Fruit fly (Drosophila melanogaster) whole organism, wandering third instar larva: ENCODE data around the gene Iyd.

Experiments used
- Abd-B ChIP-seq: fragments of >200 bp; optimal IDR thresholded peaks from 2 replicates; lab custom pipeline; 2017; ENCODE audit warnings: missing biosample characterization, missing genetic modification characterization
- CrebA ChIP-seq: fragments of 200-800 bp; sonication (Bioruptor generic); optimal IDR thresholded peaks from 2 replicates; lab custom pipeline; 2016; ENCODE audit warnings: missing biosample characterization, mild to moderate bottlenecking, missing genetic modification characterization, borderline replicate concordance
- GATAd ChIP-seq: sonication (Bioruptor generic); optimal IDR thresholded peaks from 2 replicates; lab custom pipeline; 2016; ENCODE audit warnings: missing biosample characterization, missing genetic modification characterization
- Hr83 ChIP-seq: fragments of 200-300 bp; sonication (Bioruptor generic); optimal IDR thresholded peaks from 2 replicates; lab custom pipeline; 2016; ENCODE audit warnings: missing biosample characterization, mild to moderate bottlenecking, missing genetic modification characterization, moderate library complexity; ENCODE audit not compliant: poor library complexity, severe bottlenecking
- Myc ChIP-seq: fragments of >200 bp; optimal IDR thresholded peaks from 2 replicates; lab custom pipeline; 2017
- OdsH ChIP-seq: fragments of 200-800 bp; sonication (Bioruptor generic); optimal IDR thresholded peaks from 2 replicates; lab custom pipeline; 2016; ENCODE audit warnings: missing biosample characterization, mild to moderate bottlenecking, missing genetic modification characterization
- brk ChIP-seq: fragments of 200-800 bp; sonication (Bioruptor generic); optimal IDR thresholded peaks from 2 replicates; lab custom pipeline; 2016; ENCODE audit warnings: missing biosample characterization, mild to moderate bottlenecking, missing genetic modification characterization
- pan ChIP-seq: fragments of >200 bp; optimal IDR thresholded peaks from 2 replicates; lab custom pipeline; 2017
- psq ChIP-seq: fragments of 200-800 bp; sonication (Bioruptor generic); optimal IDR thresholded peaks from 3 replicates; lab custom pipeline; 2017; ENCODE audit warnings: missing biosample characterization, mild to moderate bottlenecking, missing genetic modification characterization, moderate library complexity
- rgr ChIP-seq: fragments of 200-800 bp; sonication (Bioruptor generic); optimal IDR thresholded peaks from 3 replicates; lab custom pipeline; 2016; ENCODE audit warnings: missing biosample characterization, mild to moderate bottlenecking, missing genetic modification characterization
- woc ChIP-seq: sonication (Bioruptor generic); optimal IDR thresholded peaks from 2 replicates; lab custom pipeline; 2016; ENCODE audit warnings: missing biosample characterization, mild to moderate bottlenecking, missing genetic modification characterization

- no peak for TF ChIP-seq psq (GFP tag; lab: Kevin White, UChicago)
- no peak for TF ChIP-seq Abd-B (GFP tag; lab: Kevin White, UChicago)
- no peak for TF ChIP-seq pan (lab: Kevin White, UChicago)
- TF ChIP-seq Myc = no peak
- no peak for TF ChIP-seq OdsH
- no peak for TF ChIP-seq Hr83 (GFP tag; lab: Kevin White, UChicago)
- TF ChIP-seq woc = no peak
- no peak for TF ChIP-seq GATAd (GFP tag; lab: Kevin White, UChicago)
- TF ChIP-seq CrebA (GFP tag; lab: Kevin White, UChicago) = no peak
- no peak for TF ChIP-seq rgr (GFP tag; lab: Kevin White, UChicago)
- TF ChIP-seq brk (GFP tag; lab: Kevin White, UChicago) = no peak
Observed at dm6 chr3L:11102930-11103329, 6.9 kb upstream of the Iyd start, which contains the start of gene Elo68alpha.
